Worm (Caenorhabditis elegans): ENCODE results near the gene agxt-1.

DNA sequence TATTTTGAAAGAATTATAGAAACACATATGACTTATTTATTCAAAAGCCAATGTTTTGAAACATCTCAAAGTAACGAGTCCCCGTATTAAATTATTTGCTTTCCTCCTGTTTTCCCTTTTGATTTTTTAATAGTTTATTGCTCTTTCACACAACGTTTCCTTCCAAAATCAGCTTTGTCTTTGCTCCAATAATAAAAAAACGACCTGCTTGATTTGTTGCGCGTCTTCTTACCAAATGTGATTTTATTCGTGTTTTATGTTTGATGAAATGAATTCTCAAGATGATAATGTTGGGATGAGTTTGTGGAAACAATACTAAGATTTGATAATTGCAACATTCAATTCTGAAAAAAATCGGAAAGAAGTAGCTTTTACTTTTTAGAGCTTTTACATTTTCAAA, 33.1 kb upstream of the agxt-1 start:
- no peak for TF ChIP-seq pha-4 (tag; optimal IDR thresholded peaks at IDR 0.05)
- no peak for TF ChIP-seq snpc-4 (tag; optimal IDR thresholded peaks at IDR 0.05)
- no peak for TF ChIP-seq nhr-28 (tag; optimal IDR thresholded peaks at IDR 0.05)
- TF ChIP-seq ama-1 (optimal IDR thresholded peaks at IDR 0.05): no peak
- no peak for TF ChIP-seq nhr-11 (tag; optimal IDR thresholded peaks at IDR 0.05)
- no peak for TF ChIP-seq lin-39 (tag; optimal IDR thresholded peaks at IDR 0.05)
- TF ChIP-seq ceh-16 (tag; optimal IDR thresholded peaks at IDR 0.05): no peak
- TF ChIP-seq ceh-82 (tag; optimal IDR thresholded peaks at IDR 0.05): no peak
- no peak for TF ChIP-seq zag-1 (tag; optimal IDR thresholded peaks at IDR 0.05)
- TF ChIP-seq unc-62 (GFP tag; optimal IDR thresholded peaks at IDR 0.05): no peak
- TF ChIP-seq fkh-10 (GFP tag; optimal IDR thresholded peaks at IDR 0.05): no peak
- TF ChIP-seq jun-1 (tag; optimal IDR thresholded peaks at IDR 0.05): no peak
- TF ChIP-seq nhr-237 (tag; optimal IDR thresholded peaks at IDR 0.05): no peak

All from whole organism, L3 larva.